Fruit fly (Drosophila melanogaster) whole organism, adult: ENCODE measurements around the gene superdeath.

ENCODE experiments used
- CG11617 ChIP-seq: fragments of 200-800 bp; sonication (Bioruptor generic); optimal IDR thresholded peaks from 2 replicates; lab custom pipeline; 2017; ENCODE audit warnings: mild to moderate bottlenecking, missing biosample characterization, missing genetic modification reagents, missing genetic modification characterization
- CG12768 ChIP-seq: fragments of 200-800 bp; sonication (Bioruptor generic); optimal IDR thresholded peaks from 2 replicates; lab custom pipeline; 2017; ENCODE audit warnings: missing biosample characterization, missing genetic modification characterization, mild to moderate bottlenecking, moderate library complexity, missing genetic modification reagents
- CG14711 ChIP-seq: fragments of 200-800 bp; sonication (Bioruptor generic); optimal IDR thresholded peaks from 2 replicates; lab custom pipeline; 2018; ENCODE audit warnings: missing biosample characterization, mild to moderate bottlenecking, missing genetic modification characterization, moderate library complexity
- CG1620 ChIP-seq: fragments of 200-800 bp; sonication (Bioruptor generic); optimal IDR thresholded peaks from 2 replicates; lab custom pipeline; 2016; ENCODE audit warnings: missing biosample characterization, missing genetic modification characterization
- CG33017 ChIP-seq: fragments of 200-800 bp; sonication (Bioruptor generic); optimal IDR thresholded peaks from 2 replicates; lab custom pipeline; 2018; ENCODE audit warnings: missing biosample characterization, mild to moderate bottlenecking, missing genetic modification characterization, moderate library complexity
- CG5204 ChIP-seq: fragments of 200-800 bp; sonication (Bioruptor generic); optimal IDR thresholded peaks from 2 replicates; lab custom pipeline; 2016; ENCODE audit warnings: missing biosample characterization, missing genetic modification characterization
- CG7045 ChIP-seq: fragments of 200-800 bp; sonication (Bioruptor generic); optimal IDR thresholded peaks from 2 replicates; lab custom pipeline; 2017; ENCODE audit warnings: missing biosample characterization, mild to moderate bottlenecking, missing genetic modification characterization
- CG7101 ChIP-seq: fragments of 200-800 bp; sonication (Bioruptor generic); optimal IDR thresholded peaks from 2 replicates; lab custom pipeline; 2018; ENCODE audit warnings: missing biosample characterization, mild to moderate bottlenecking, missing genetic modification characterization, moderate library complexity
- Clk ChIP-seq: fragments of 200-800 bp; sonication (Bioruptor generic); optimal IDR thresholded peaks from 2 replicates; lab custom pipeline; 2017; ENCODE audit warnings: missing biosample characterization, missing genetic modification characterization
- Crg-1 ChIP-seq: fragments of 200-800 bp; sonication (Bioruptor generic); optimal IDR thresholded peaks from 2 replicates; lab custom pipeline; 2016; ENCODE audit warnings: missing biosample characterization, missing genetic modification characterization
- Hr96 ChIP-seq: fragments of 200-800 bp; sonication (Bioruptor generic); optimal IDR thresholded peaks from 2 replicates; lab custom pipeline; 2016; ENCODE audit warnings: missing biosample characterization, missing genetic modification characterization
- Mnt ChIP-seq: fragments of 200-800 bp; sonication (Bioruptor generic); optimal IDR thresholded peaks from 2 replicates; lab custom pipeline; 2016; ENCODE audit warnings: missing biosample characterization, mild to moderate bottlenecking, missing genetic modification characterization
- bab1 ChIP-seq: fragments of 200-800 bp; sonication (Bioruptor generic); optimal IDR thresholded peaks from 3 replicates; lab custom pipeline; 2019; ENCODE audit warnings: missing biosample characterization, mild to moderate bottlenecking, missing genetic modification characterization, moderate library complexity
- cic ChIP-seq: fragments of 200-800 bp; sonication (Bioruptor generic); optimal IDR thresholded peaks from 2 replicates; lab custom pipeline; 2017; ENCODE audit warnings: missing biosample characterization, mild to moderate bottlenecking, missing genetic modification characterization, moderate library complexity
- cnc ChIP-seq, 2 experiments: fragments of >200 bp; optimal IDR thresholded peaks; 2 replicates each; lab custom pipeline; 2017
- kay ChIP-seq: fragments of 200-800 bp; sonication (Bioruptor generic); peaks from one replicate; lab custom pipeline; 2016; ENCODE audit warnings: missing biosample characterization, missing genetic modification characterization, borderline replicate concordance
- ovo ChIP-seq: fragments of 200-800 bp; sonication (Bioruptor generic); optimal IDR thresholded peaks from 2 replicates; lab custom pipeline; 2016; ENCODE audit warnings: missing biosample characterization, missing genetic modification characterization
- pad ChIP-seq: fragments of 200-800 bp; sonication (Bioruptor generic); optimal IDR thresholded peaks from 3 replicates; lab custom pipeline; 2017; ENCODE audit warnings: missing biosample characterization, missing genetic modification characterization, mild to moderate bottlenecking, moderate library complexity, missing genetic modification reagents
- tj ChIP-seq: fragments of 200-800 bp; sonication (Bioruptor generic); optimal IDR thresholded peaks from 3 replicates; lab custom pipeline; 2017; ENCODE audit warnings: missing biosample characterization, mild to moderate bottlenecking, missing genetic modification characterization, moderate library complexity
- toe ChIP-seq: fragments of 200-800 bp; sonication (Bioruptor generic); optimal IDR thresholded peaks from 2 replicates; lab custom pipeline; 2016; ENCODE audit warnings: missing biosample characterization, missing genetic modification characterization

Gene superdeath

DNA sequence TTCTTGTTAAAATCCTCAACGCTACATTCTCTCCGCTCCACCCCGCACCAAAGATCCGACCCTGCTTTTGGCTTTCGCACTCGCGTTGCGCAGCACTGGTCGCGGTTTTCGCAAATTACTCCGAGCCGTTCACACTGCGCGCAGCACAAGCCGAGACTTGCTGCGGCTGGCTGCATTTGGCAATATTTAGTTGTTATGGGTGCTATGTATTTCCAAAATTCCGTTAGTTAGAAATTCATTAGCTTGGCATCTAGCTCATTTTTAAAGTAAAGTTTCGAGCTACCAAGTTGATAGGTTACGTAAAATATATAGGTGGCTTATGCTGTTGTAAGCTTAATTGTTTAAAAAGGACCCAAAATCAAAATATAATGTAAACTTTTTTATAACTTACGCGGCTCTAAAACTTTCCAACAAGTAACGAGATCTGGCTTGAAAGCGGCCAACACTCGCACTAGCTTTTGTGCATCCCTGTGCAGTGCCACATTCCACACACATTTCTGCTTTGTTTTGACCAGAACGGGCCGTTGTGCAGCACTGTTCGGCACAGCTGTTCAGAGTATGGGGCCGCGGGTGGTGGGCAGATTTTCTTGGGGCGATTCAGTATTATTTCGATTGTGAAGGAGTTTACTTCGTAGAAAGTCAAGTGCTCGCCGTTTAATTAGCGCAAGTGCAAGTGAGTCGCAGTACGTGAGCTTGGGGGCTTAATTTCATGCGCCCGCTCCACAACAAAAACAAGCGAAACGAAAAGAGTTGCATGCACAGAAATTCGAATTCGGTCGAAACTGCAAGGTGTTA lies 15.4 kb upstream of the superdeath start, which contains the start of the genes yem and Ctl2:
TSS of gene yem (minus strand) at position 63 of the 795 bp plus-strand sequence.
TSS of gene Ctl2 (plus strand) at position 554 of the 795 bp plus-strand sequence.
- no peak for TF ChIP-seq CG5204 (GFP tag; lab: Kevin White, UChicago)
- TF ChIP-seq Hr96, result peak; percentile 87
- no peak for TF ChIP-seq kay
- peak; percentile 30 for TF ChIP-seq CG14711 (tag; lab: Kevin White, UChicago)
- TF ChIP-seq CG12768 (GFP tag; lab: Kevin White, UChicago), result peak; percentile 59
- peak; percentile 65 for TF ChIP-seq cic (GFP tag; lab: Kevin White, UChicago)
- TF ChIP-seq CG7101 (tag; lab: Kevin White, UChicago), result peak; percentile 70
- peak; percentile 76 for TF ChIP-seq CG11617
- TF ChIP-seq CG1620, result peak; percentile 76
- peak; percentile 88 for TF ChIP-seq Clk
- peak; percentile 84 for TF ChIP-seq Mnt
- TF ChIP-seq ovo (GFP tag; lab: Kevin White, UChicago), result peak; percentile 68
- TF ChIP-seq tj, result peak; percentile 95
- peak; percentile 71 for TF ChIP-seq CG7045
- TF ChIP-seq Crg-1 (GFP tag; lab: Kevin White, UChicago), result peak; percentile 75
- peak; percentile 92 for TF ChIP-seq toe (GFP tag; lab: Kevin White, UChicago)
- TF ChIP-seq bab1, result peak; percentile 77
- TF ChIP-seq CG33017 (tag; lab: Kevin White, UChicago), result peak; percentile 45
- no peak for TF ChIP-seq cnc (optimal IDR thresholded peaks at IDR 0.05; lab: Kevin White, UChicago)
- TF ChIP-seq pad (GFP tag; lab: Kevin White, UChicago), result peak; percentile 66

DNA sequence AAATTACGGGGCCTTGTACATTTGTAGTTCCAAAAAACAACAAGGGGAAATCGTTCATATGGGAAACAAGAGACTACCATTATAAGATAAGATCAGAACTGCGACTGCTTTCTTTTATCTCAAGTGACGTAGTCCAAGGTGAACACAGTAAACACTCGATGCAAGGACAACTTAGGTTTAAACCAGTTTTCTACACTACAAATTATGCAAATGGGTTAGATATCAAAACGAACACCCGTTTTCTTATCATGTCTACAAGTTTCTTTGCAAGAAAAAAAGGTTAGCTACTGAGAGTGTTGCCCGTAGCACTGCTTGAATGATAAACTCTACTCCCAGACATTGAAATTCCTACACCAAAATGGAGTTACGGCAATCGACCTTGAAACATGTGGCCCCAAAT lies 14.3 kb upstream of the superdeath start:
- TF ChIP-seq CG7101 (tag; lab: Kevin White, UChicago) (peak; percentile 81), CG12768 (GFP tag; lab: Kevin White, UChicago) (no peak), toe (GFP tag; lab: Kevin White, UChicago) (no peak), bab1 (peak; percentile 65), CG7045 (peak; percentile 16), cnc (optimal IDR thresholded peaks at IDR 0.05; lab: Kevin White, UChicago) (no peak), pad (GFP tag; lab: Kevin White, UChicago) (peak; percentile 88), CG33017 (tag; lab: Kevin White, UChicago) (peak; percentile 74), Mnt (peak; percentile 18), cic (GFP tag; lab: Kevin White, UChicago) (no peak), CG14711 (tag; lab: Kevin White, UChicago) (peak; percentile 72), Crg-1 (GFP tag; lab: Kevin White, UChicago) (peak; percentile 23), CG11617 (peak; percentile 4)

DNA sequence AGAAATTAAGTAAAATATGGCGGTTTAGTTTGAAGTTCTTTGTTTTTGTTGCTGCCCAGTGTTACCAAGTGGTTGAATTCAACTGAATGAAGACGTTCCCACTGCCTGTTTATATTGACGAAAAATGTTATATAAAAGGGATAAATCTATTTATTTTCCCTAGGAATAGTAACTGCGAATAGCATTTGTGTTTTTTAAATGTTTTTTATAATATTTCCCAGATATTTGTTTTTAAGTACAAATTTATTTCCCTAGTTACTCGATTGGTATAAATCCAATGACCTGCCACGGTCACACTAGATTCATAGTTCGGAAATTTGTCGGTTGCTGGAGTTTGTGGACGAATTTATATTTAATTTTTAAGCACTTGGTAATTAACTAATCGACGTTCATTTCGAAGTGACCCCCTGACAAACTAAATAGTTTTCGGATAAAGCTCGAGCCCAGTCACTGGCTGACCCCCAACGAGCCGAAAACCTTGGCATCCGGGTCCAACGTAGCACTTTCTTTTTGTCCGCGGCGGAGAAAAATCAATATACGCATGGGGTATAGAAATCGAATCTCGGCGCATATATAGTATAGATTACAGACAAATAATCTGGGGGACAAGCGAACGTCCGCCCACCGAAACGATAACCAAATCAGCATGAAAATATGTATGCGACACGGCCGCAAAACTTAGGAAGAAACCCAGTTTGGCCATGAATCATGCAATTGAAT lies 7.4 kb upstream of the superdeath start, which contains the start of the genes dgt6 and Vha100-1:
TSS of gene dgt6 (minus strand) at position 71 of the 720 bp plus-strand sequence.
TSS of gene Vha100-1 (plus strand) at position 292 of the 720 bp plus-strand sequence.
- TF ChIP-seq CG11617 (no peak), Crg-1 (GFP tag; lab: Kevin White, UChicago) (no peak), ovo (GFP tag; lab: Kevin White, UChicago) (no peak), kay (no peak), CG5204 (GFP tag; lab: Kevin White, UChicago) (no peak), pad (GFP tag; lab: Kevin White, UChicago) (peak; percentile 24), CG14711 (tag; lab: Kevin White, UChicago) (peak; percentile 89), cnc (optimal IDR thresholded peaks at IDR 0.05; lab: Kevin White, UChicago) (no peak), CG33017 (tag; lab: Kevin White, UChicago) (peak; percentile 5), CG1620 (no peak), CG12768 (GFP tag; lab: Kevin White, UChicago) (peak; percentile 30), cic (GFP tag; lab: Kevin White, UChicago) (no peak), Hr96 (no peak), Mnt (peak; percentile 10), tj (no peak), bab1 (peak; percentile 37), CG7045 (no peak), CG7101 (tag; lab: Kevin White, UChicago) (peak; percentile 30), toe (GFP tag; lab: Kevin White, UChicago) (no peak), Clk (no peak)

DNA sequence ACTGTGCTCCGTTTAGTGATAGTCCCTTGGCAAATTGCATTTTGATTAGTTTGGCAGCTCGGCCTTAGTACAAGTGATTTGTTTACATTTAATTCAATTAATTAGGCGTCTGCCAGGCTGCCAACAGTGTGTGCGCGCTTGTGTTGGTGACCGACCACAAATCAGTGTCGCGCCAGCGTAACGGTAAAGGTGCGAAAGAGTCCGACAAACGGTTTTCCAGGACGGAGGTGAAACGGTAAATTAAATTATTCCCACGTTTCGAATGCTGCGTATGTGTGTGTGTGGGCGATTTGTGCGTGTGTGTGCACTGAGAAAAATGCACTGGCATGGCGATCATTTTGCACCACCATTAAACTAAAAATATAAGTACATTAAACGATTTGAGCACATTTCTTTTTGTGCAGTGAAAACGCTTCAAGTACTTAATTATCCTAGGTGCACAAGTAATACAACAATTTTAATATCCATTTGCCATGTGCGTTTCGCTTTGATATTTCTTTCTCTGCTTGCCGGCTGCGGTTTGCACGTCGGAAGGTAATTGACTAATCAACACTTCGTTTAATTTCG lies 582 bp downstream of the superdeath start:
- peak; percentile 45 for TF ChIP-seq CG12768 (GFP tag; lab: Kevin White, UChicago)
- TF ChIP-seq CG1620, result no peak
- peak; percentile 29 for TF ChIP-seq bab1
- TF ChIP-seq cic (GFP tag; lab: Kevin White, UChicago), result no peak
- TF ChIP-seq CG33017 (tag; lab: Kevin White, UChicago), result no peak
- peak; percentile 96 for TF ChIP-seq ovo (GFP tag; lab: Kevin White, UChicago)
- no peak for TF ChIP-seq CG11617
- TF ChIP-seq pad (GFP tag; lab: Kevin White, UChicago), result peak; percentile 68
- TF ChIP-seq CG5204 (GFP tag; lab: Kevin White, UChicago), result no peak
- no peak for TF ChIP-seq CG14711 (tag; lab: Kevin White, UChicago)
- TF ChIP-seq Clk, result no peak
- TF ChIP-seq CG7045, result no peak
- TF ChIP-seq Mnt, result no peak
- TF ChIP-seq CG7101 (tag; lab: Kevin White, UChicago), result no peak
- TF ChIP-seq tj, result no peak
- TF ChIP-seq kay, result no peak
- TF ChIP-seq Hr96, result no peak
- no peak for TF ChIP-seq cnc (optimal IDR thresholded peaks at IDR 0.05; lab: Kevin White, UChicago)
- no peak for TF ChIP-seq toe (GFP tag; lab: Kevin White, UChicago)
- TF ChIP-seq Crg-1 (GFP tag; lab: Kevin White, UChicago), result no peak
